Worm (Caenorhabditis elegans) whole organism, L4/young adult: ENCODE results near the gene F48E3.9.

Source experiments
- W03F9.2 ChIP-seq: fragments of 150-350 bp; optimal IDR thresholded peaks from 2 replicates; lab custom pipeline; 2014; ENCODE audit warnings: missing biosample characterization, missing genetic modification characterization
- dao-5 ChIP-seq: sonication (generic microtip); optimal IDR thresholded peaks from 2 replicates; lab custom pipeline; 2016; ENCODE audit warnings: missing genotype, missing genetic modification characterization, moderate library complexity, missing compliant biosample characterization
- him-1 ChIP-seq: sonication (generic microtip); optimal IDR thresholded peaks from 2 replicates; lab custom pipeline; 2016; ENCODE audit warnings: missing genotype, missing genetic modification reagents, missing genetic modification characterization, missing compliant biosample characterization

DNA sequence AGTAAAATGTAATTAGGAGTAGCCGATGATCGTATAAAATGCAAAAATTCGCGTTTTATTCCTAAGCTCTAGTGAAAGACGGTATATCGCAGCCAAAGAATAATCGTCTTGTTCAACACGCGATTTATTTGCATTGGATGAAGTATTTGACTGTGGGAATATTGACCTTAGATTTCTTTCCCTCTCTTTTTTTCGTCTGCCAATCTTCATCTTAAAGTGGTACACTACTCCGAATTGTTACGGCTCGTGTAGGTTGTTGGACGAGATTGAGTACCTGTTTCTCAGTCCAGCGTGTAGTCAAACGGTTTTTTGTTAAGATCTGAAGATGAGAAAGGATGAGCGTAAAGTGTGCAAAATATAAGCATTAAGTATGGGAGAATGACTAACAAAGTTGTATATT is 25.7 kb downstream of the F48E3.9 start, which contains the start of gene lgc-11:
- TF ChIP-seq him-1 (tag; lab: Kevin White, UChicago): no peak
- TF ChIP-seq W03F9.2 (tag; lab: Kevin White, UChicago): no peak
- TF ChIP-seq dao-5 (tag; lab: Kevin White, UChicago): no peak
